Worm (Caenorhabditis elegans) whole organism, late embryonic: ENCODE results near the gene T19C3.4.

Experiments
- T23F11.4 ChIP-seq: fragments of 200-800 bp; sonication (Bioruptor generic); optimal IDR thresholded peaks from 2 replicates; lab custom pipeline; 2018; ENCODE audit warnings: mild to moderate bottlenecking, missing genetic modification characterization, missing compliant biosample characterization
- ama-1 ChIP-seq: fragments of 150-350 bp; optimal IDR thresholded peaks from 2 replicates; lab custom pipeline; 2014
- ceh-45 ChIP-seq: fragments of 200-800 bp; sonication (Bioruptor generic); IDR thresholded peaks from 2 replicates; pipeline ENCODE4 v1.3.6; 2022; ENCODE audit warnings: missing genetic modification reagents, missing genetic modification characterization, missing compliant biosample characterization
- dve-1 ChIP-seq: sonication (generic microtip); optimal IDR thresholded peaks from 2 replicates; lab custom pipeline; 2017; ENCODE audit warnings: antibody characterized with exemption, mild to moderate bottlenecking, missing genetic modification characterization, missing compliant biosample characterization
- elt-2 ChIP-seq: sonication (generic microtip); optimal IDR thresholded peaks from 2 replicates; lab custom pipeline; 2016; ENCODE audit warnings: missing genetic modification reagents, missing genetic modification characterization, missing compliant biosample characterization
- ets-4 ChIP-seq: sonication (generic microtip); optimal IDR thresholded peaks from 2 replicates; lab custom pipeline; 2016; ENCODE audit warnings: missing genetic modification characterization, missing compliant biosample characterization
- hlh-13 ChIP-seq: fragments of 200-800 bp; sonication (Bioruptor generic); optimal IDR thresholded peaks from 2 replicates; lab custom pipeline; 2018; ENCODE audit warnings: mild to moderate bottlenecking, missing genetic modification characterization, missing compliant biosample characterization
- hlh-15 ChIP-seq: sonication (generic microtip); optimal IDR thresholded peaks from 2 replicates; lab custom pipeline; 2016; ENCODE audit warnings: missing genetic modification characterization, missing compliant biosample characterization
- nfya-1 ChIP-seq: sonication (generic microtip); optimal IDR thresholded peaks from 2 replicates; lab custom pipeline; 2017; ENCODE audit warnings: missing genetic modification characterization, mild to moderate bottlenecking, missing compliant biosample characterization, antibody characterized with exemption, moderate library complexity
- npax-4 ChIP-seq: sonication (generic microtip); optimal IDR thresholded peaks from 2 replicates; lab custom pipeline; 2016; ENCODE audit warnings: missing genetic modification characterization, missing compliant biosample characterization
- unc-55 ChIP-seq: sonication (generic microtip); optimal IDR thresholded peaks from 2 replicates; lab custom pipeline; 2017; ENCODE audit warnings: missing biosample characterization, missing genetic modification reagents, missing genetic modification characterization

DNA sequence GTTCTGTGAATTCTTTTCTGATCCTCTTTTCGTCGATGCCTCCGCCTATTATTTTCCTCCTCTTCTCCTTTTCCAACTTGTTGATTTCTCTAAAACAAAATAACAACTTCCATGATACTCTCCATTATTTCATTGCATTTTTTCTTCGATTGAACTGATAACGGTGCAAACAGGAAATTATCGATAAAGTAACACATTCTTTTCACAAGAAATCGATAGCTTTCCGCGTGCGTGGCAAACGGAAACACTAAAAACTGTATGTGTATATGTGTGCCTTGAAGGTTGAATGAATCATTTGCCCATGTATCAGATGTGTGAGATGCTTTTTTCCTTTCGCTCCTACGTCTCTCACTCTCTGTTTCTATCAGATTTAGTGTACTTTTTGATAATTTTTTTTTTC lies 31.5 kb upstream of the T19C3.4 start:
- TF ChIP-seq ets-4 (tag; lab: Kevin White, UChicago) = no peak
- no peak for TF ChIP-seq hlh-15
- TF ChIP-seq ama-1 (lab: Kevin White, UChicago) = no peak
- TF ChIP-seq nfya-1 (tag; lab: Kevin White, UChicago) = no peak
- TF ChIP-seq ceh-45 = no peak
- peak; percentile 16 for TF ChIP-seq elt-2 (tag; lab: Kevin White, UChicago)
- no peak for TF ChIP-seq dve-1 (tag; lab: Kevin White, UChicago)
- TF ChIP-seq T23F11.4 (GFP tag; lab: Kevin White, UChicago) = no peak
- TF ChIP-seq hlh-13 = no peak
- no peak for TF ChIP-seq npax-4 (tag; lab: Kevin White, UChicago)
- TF ChIP-seq unc-55 (GFP tag; lab: Kevin White, UChicago) = no peak
